Worm (Caenorhabditis elegans) whole organism, L4/young adult: Measurements from ENCODE around the gene orc-3.

Experiments used
- dao-5 ChIP-seq: sonication (generic microtip); optimal IDR thresholded peaks from 2 replicates; lab custom pipeline; 2016; ENCODE audit warnings: missing genotype, missing genetic modification characterization, moderate library complexity, missing compliant biosample characterization
- him-1 ChIP-seq: sonication (generic microtip); optimal IDR thresholded peaks from 2 replicates; lab custom pipeline; 2016; ENCODE audit warnings: missing genotype, missing genetic modification reagents, missing genetic modification characterization, missing compliant biosample characterization

ce11 chrIII:1164668-1165067, 43.3 kb upstream of the orc-3 start:
- TF ChIP-seq him-1 (tag; lab: Kevin White, UChicago) (no peak), dao-5 (tag; lab: Kevin White, UChicago) (no peak)
